Fruit fly (Drosophila melanogaster) S2 (cell line): ENCODE data around the gene RecQ4.

Experiments used
- CG8478 ChIP-seq: fragments of >200 bp; optimal IDR thresholded peaks from 2 replicates; lab custom pipeline; 2018
- CTCF ChIP-seq, 2 experiments: fragments of >200 bp; optimal IDR thresholded peaks; 2 replicates each; lab custom pipeline; 2018

RecQ4 gene

DNA sequence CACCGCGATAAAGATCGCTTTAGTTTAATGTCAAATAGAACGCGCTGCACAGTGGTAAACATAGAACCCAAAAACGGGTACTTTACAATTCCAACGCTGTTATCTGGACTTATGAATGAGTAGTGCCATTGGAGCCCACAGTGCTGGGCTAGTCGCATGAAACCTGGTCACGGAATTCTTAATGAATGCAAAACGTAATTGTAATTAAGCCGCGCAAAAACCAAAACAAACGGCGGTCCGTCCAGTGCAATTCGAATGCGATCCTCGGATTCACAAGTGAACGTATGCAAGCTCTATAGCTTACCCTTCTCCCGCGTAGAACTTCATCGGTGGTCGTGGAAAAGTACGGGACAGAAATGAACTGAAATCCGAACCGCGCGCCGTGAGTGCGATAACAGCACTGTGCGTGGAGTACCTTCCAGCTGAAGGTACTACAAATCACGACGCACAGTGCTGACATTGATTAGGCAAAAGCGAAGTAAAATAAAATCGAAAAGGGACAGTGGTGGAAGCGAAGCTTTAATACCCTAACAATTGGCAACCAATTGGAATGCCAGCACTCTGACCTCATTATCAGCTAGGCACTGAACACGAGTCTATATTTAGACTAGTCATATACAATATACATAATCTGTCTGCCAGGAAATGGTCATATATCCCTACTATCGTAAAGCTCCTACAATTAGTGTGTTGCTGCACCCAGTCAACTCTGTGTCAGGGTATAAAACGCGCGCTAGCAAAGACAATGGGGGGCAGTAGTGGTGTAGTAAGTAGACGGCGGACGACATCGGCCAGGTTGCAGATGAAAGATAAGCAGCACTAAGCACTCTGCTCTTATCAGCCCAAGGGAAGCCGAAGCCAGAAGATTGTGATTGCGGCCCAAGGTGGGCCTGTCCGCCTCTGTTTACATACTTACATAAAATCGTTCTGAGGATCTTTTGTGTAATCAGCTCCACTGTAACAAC is 9.8 kb upstream of the RecQ4 start:
- TF ChIP-seq CTCF (optimal IDR thresholded peaks at IDR 0.05; lab: Kevin White, UChicago) (no peak), CG8478 (lab: Kevin White, UChicago) (no peak)

DNA sequence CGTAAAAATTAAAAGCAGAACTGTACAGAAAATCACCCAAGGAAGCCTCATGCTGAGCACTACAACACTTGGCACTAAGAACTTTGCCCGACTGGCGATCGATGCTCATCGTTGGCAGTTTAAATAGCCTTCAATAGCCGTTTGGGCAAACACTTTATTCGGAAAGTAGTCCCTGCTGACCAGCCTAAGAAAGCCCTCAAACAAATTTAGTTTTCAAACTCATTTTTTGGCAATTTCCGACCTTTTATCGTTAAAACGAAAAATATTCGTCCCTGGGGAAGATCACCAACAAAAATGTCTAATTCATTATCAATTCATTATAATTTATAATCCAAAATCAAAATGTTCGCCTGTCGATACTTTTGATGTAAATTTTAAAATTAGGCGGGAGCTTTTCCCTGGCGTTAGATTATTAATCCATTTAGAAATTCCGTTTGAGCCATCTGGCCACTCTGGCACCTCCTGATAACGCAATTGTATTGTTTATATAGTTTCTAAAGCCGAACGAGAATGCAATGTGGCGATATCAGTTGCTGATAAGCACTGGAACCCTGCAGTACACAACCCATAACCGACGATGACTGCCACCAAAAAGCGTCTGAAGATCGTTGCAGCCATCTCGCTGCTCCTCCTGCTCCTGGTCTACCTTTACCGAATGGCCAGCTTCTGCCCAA is 4.8 kb upstream of the RecQ4 start, which contains the start of the genes mthl7 and Uxs:
mthl7 (minus strand) TSS at position 51 of the 674 bp plus-strand sequence.
Uxs (plus strand) TSS at position 460 of the 674 bp plus-strand sequence.
- TF ChIP-seq CTCF (optimal IDR thresholded peaks at IDR 0.05; lab: Kevin White, UChicago) = no peak
- TF ChIP-seq CG8478 (lab: Kevin White, UChicago) = no peak

DNA sequence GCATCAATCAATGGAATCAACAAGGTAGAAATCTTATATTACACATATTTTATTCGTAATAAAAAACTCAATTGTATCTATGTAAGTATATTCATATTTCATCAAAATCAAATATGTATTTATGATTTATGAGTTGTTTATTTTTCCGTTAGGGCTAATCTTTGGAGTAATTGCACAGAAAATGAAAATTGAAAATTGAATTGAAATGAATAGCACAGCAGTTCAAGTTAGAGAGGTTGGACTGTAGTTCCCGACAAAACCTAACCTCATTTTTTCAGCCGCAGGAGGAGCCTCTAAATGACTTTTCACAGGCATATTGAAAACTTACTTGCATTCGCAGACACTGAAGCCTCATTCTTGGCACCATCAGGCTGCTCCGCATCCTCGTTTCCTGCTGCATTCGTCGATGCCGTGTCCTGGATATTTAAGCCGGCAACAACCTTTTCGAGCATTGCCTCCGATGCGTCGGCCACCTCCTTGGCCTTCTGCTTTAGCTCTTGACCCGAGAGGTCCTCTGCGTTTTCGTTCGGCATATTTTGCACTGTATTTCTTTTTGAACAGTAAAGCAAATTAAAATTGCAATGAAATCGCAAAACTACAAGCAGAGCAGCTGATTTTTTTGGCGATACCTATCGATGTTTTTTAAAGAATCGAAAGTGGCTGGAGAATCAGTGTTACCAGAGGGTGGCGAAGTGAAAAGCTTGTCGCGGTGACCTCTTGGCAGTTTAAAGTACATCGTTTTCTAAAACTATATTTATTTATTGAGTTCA is 2.2 kb upstream of the RecQ4 start, which contains the start of gene Nmt:
Nmt (minus strand) TSS at position 635 of the 770 bp plus-strand sequence.
- TF ChIP-seq CG8478 (lab: Kevin White, UChicago) (no peak), CTCF (optimal IDR thresholded peaks at IDR 0.05; lab: Kevin White, UChicago) (no peak)

DNA sequence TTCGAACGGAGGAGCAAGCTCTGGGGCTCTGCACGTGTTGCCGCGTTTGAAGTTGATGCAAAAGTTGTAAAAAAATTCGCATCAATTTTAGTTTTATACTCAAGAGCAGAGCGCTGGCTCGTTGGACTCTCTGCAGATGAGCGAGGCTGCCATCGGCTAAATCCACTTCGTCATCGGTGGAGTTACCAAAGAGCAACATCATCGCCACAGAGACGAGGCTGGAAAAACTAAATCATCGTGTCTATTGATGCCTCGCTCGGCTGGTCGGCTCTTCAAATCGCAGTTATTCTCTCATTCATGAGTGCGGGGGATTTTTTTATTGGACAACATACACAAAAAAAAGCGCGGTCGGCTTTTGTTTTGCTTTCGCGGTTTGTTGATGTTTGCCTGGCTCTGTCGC is 10.3 kb downstream of the RecQ4 start, which contains the start of gene CG13675:
CG13675 (minus strand) TSS at position 83 of the 400 bp plus-strand sequence.
- TF ChIP-seq CG8478 (lab: Kevin White, UChicago) (no peak), CTCF (optimal IDR thresholded peaks at IDR 0.05; lab: Kevin White, UChicago) (no peak)

DNA sequence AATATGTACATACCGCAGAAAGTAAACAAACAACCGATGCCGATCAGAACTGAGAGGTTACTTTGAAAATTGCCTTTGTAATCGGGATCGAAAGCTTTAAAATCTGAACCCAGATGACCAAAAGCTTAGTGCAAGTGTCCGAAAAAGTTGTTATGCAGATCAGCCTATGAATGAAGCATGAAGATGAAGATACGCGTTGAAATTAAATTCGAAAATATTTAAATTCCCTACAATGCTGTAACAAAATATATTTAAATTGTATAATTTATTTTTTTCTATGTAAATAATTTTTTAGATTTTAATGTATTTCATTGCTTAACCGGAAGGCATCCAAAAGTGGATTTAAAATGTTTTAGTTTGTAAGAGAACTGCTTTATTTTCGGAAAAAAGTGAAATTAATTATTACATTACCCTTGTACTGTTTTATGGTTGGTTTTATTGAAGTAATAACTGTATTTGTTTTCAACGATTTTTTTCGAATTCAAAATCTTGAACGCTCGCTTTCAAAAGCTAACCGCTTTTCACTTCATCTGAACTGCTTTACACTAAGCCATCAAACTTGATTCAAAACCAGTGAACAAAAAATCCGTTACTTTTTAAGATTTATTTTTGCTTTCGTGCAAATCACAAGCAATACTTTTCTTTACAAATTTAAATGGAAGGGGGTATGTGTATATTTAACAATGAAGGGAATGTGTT is 15.9 kb downstream of the RecQ4 start, which contains the start of gene CG43886:
CG43886 (minus strand) TSS at position 51 of the 699 bp plus-strand sequence.
- TF ChIP-seq CTCF (optimal IDR thresholded peaks at IDR 0.05; lab: Kevin White, UChicago) = no peak
- TF ChIP-seq CG8478 (lab: Kevin White, UChicago) = no peak

DNA sequence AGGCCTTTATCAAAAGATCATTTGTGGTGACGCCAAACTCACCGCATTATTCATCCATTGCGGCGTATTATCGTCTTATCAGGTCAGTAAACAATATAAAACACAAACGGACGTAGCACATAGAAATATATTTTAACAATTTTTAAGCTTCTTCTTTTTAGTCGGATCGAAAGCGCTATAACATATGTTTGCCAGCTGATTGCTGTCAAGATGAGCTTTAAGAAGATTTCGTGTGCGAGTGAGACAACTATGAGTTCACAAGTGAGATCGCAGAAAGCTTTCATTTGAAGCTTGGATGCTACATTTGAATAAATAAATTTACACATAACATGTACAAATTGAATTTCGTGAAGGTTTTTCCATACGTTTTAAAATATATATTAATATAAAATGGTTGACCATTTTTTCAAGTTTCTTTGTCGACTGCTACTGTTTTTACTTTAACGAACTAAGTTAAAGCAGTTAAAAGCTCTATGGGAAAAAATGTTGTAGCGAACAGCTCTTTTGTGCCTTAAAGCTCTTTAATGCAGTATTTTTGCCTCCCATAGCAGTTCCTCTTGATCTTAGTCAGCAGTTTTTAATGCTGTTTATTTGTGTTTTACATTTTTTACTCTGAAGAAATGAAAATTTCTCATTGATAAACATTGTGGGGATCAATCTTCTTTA is 16.9 kb downstream of the RecQ4 start, which contains the start of gene CG42445:
CG42445 (minus strand) TSS at position 186 of the 666 bp plus-strand sequence.
- no peak for TF ChIP-seq CTCF (optimal IDR thresholded peaks at IDR 0.05; lab: Kevin White, UChicago)
- no peak for TF ChIP-seq CG8478 (lab: Kevin White, UChicago)

DNA sequence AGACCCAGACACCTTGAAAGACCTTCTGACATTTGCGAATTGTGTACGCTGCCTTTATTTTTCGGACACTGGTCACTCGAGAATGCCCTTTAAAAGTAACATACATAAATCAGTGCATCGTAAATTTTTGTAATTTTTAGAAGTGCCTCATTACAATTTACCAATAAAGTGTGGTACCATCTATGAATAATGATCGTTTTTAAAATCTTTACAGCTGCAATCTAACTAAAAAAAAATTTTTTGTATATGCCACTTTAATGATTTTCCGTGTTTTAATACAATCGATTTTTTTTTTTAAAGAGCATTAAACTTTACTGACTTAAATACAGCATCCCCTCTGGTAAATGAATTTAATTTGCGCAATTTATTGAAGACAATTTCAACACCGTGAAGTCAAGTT is 18.7 kb downstream of the RecQ4 start:
- TF ChIP-seq CG8478 (lab: Kevin White, UChicago) (no peak), CTCF (optimal IDR thresholded peaks at IDR 0.05; lab: Kevin White, UChicago) (no peak)

DNA sequence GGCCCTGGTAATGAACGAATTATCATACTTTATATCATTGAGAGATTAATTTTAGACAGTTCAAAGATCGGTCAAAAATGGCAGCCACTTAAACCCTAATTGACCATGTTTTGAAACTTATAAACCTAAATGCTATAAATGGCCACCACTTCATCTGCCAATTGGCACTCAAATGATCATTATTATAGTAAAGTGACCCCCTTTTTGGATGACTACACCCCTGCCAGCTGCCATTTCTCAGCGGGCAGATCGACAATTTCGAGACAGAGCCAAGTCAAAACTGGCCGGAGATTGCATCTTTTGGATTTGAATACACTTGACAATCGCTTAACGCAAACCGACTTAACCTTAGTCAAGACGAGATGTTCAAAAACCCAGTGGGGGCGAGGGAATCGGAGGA is 19.6 kb downstream of the RecQ4 start:
- TF ChIP-seq CG8478 (lab: Kevin White, UChicago) = no peak

DNA sequence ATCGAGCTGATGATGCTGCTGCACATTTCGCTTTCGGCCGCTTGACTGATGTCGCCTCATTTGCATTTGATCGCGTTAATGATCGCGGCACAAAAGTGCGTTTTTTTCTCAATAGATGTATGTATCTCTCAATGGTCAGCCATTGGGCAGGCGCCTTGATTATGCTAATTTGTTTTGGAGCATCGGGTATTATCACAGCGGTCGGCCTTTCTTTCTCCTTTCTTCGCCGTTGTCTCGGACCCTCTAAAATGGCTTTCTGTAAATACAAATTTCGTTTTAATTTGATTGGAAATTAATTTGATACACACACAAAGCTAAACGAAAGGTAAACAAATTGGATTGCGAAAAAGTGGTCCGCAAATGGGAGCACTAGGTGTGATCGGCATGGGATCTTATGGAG is 20.5 kb downstream of the RecQ4 start:
- TF ChIP-seq CG8478 (lab: Kevin White, UChicago) (no peak), CTCF (optimal IDR thresholded peaks at IDR 0.05; lab: Kevin White, UChicago) (no peak)

DNA sequence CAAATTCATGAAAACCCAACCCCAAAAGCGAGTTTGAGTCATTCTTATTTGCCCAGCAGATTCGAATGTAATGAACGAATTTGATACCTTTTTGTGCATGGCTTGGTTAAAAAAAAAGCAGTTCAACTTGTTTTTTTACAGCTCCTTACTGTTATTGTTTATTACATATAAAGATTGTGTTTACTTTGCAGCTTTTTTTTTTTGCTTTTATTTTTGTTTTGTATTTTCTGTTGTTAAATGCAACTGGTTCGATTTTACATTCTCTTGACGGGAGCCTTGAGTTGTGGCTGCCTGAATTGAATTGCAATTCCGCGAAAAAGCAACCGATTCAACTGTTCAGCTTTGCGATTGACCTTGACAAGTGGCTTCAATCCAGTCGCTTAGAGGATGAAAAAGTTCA is 21.2 kb downstream of the RecQ4 start:
- TF ChIP-seq CG8478 (lab: Kevin White, UChicago) = no peak
- TF ChIP-seq CTCF (optimal IDR thresholded peaks at IDR 0.05; lab: Kevin White, UChicago) = no peak

DNA sequence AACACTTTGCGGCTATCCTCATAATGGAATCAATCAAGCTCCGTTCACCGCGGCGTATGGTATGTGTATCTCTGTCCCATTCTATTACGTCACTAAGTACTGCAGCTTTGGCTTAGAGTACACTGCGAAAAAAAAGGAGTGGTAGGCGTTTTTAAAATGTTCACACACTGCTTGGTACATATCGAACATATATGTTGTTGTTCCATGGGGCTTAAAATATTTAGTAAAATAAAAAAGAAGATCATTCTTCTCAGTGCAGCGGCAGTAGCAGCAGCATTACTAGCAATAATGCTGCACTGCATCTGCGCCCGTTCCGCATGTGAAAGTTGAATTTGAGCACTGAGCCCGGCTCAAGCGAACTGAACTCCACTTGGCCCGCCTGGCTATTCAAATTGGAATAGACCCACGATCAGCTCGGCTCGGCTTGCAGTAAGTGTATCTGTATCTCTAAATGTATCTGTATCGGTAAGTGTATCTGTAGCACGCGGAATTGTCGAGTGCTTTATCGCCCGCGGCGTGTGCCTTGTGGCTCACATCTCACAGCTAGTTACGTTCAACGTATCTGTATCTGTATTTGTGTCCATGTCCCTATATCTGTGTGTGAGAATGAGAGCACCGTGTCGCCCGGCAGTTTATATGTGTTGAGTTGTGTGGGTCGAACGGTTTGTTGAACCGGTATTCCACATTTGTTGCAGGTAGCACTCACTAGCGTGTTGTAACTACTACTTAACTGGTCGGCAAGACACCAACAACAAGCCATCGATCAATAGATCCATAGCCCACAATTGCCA is 22.4 kb downstream of the RecQ4 start:
- TF ChIP-seq CG8478 (lab: Kevin White, UChicago) (no peak), CTCF (optimal IDR thresholded peaks at IDR 0.05; lab: Kevin White, UChicago) (no peak)

DNA sequence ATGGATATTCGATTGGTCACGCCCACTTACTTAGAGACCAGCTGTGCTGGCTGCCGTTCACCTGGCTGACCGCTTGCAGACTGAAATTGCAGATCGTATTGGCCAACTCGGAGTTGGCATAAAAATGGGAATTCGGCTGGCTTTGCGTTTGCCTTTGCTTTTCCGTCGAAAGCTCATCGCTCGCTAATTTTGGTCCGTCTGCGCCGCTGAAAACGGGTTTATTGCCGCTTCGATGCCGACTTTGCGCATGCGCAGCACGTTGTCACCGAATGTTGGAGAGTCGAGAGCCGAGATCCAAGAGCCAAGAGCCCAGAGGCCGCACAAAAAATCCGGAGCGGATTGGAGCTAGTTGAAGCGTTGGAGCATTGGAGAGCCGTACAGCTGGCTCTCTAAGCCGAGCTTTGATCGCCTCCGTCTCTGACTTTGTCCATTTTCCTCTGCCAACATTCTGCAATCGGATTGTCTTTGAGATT is 24.0 kb downstream of the RecQ4 start, which contains the start of gene CG13676:
CG13676 (minus strand) TSS at position 87 of the 473 bp plus-strand sequence.
- TF ChIP-seq CG8478 (lab: Kevin White, UChicago) (no peak), CTCF (optimal IDR thresholded peaks at IDR 0.05; lab: Kevin White, UChicago) (no peak)
